Worm (Caenorhabditis elegans) whole organism, L4 larva: Measurements from ENCODE around the gene his-24.

Source experiments
- D1046.2 ChIP-seq: fragments of 200-800 bp; sonication (Bioruptor generic); IDR thresholded peaks from 2 replicates; pipeline ENCODE4 v1.3.6; 2022; ENCODE audit warnings: missing genetic modification characterization, missing compliant biosample characterization
- F44E2.7 ChIP-seq: fragments of 200-800 bp; sonication (Bioruptor generic); IDR thresholded peaks from 2 replicates; pipeline ENCODE4 v2.1.2; 2022; ENCODE audit warnings: missing genetic modification characterization, missing compliant biosample characterization
- F49E8.2 ChIP-seq: sonication (generic microtip); optimal IDR thresholded peaks from 2 replicates; lab custom pipeline; 2016; ENCODE audit warnings: missing compliant biosample characterization, mild to moderate bottlenecking, missing genetic modification characterization, borderline replicate concordance
- T26A8.4 ChIP-seq: fragments of 200-800 bp; sonication (Bioruptor generic); IDR thresholded peaks from 2 replicates; pipeline ENCODE4 v1.3.6; 2022; ENCODE audit warnings: missing genetic modification characterization, missing compliant biosample characterization
- Y75B8A.6 ChIP-seq: fragments of 200-800 bp; sonication (Bioruptor generic); IDR thresholded peaks from 2 replicates; pipeline ENCODE4 v1.3.6; 2022; ENCODE audit warnings: missing genetic modification reagents, missing genetic modification characterization, missing compliant biosample characterization
- ZK337.2 ChIP-seq: fragments of 200-800 bp; sonication (Bioruptor generic); IDR thresholded peaks from 2 replicates; pipeline ENCODE4 v1.3.6; 2022; ENCODE audit warnings: missing genetic modification reagents, missing genetic modification characterization, missing compliant biosample characterization
- aly-2 ChIP-seq: sonication (generic microtip); optimal IDR thresholded peaks from 2 replicates; lab custom pipeline; 2018; ENCODE audit warnings: missing biosample characterization, missing genetic modification characterization
- ama-1 ChIP-seq: fragments of 150-350 bp; optimal IDR thresholded peaks from 2 replicates; lab custom pipeline; 2014; ENCODE audit warnings: inconsistent platforms, mixed read lengths
- ceh-20 ChIP-seq: fragments of 200-800 bp; sonication (Bioruptor generic); IDR thresholded peaks from 2 replicates; pipeline ENCODE4 v1.3.6; 2022; ENCODE audit warnings: missing genetic modification reagents, missing genetic modification characterization, missing compliant biosample characterization
- ceh-28 ChIP-seq: fragments of 150-350 bp; optimal IDR thresholded peaks from 2 replicates; lab custom pipeline; 2014; ENCODE audit warnings: missing biosample characterization, missing genetic modification reagents, missing genetic modification characterization
- ceh-82 ChIP-seq: sonication (generic microtip); optimal IDR thresholded peaks from 2 replicates; lab custom pipeline; 2017; ENCODE audit warnings: missing biosample characterization, missing genetic modification characterization
- cey-2 ChIP-seq: sonication (generic microtip); optimal IDR thresholded peaks from 3 replicates; lab custom pipeline; 2017; ENCODE audit warnings: missing genetic modification characterization, mild to moderate bottlenecking, missing compliant biosample characterization, antibody characterized with exemption, borderline replicate concordance; ENCODE audit not compliant: insufficient read depth
- ctbp-1 ChIP-seq: fragments of 200-800 bp; sonication (Bioruptor generic); IDR thresholded peaks from 2 replicates; pipeline ENCODE4 v1.3.6; 2022; ENCODE audit warnings: missing genetic modification reagents, missing genetic modification characterization, missing compliant biosample characterization
- daf-12 ChIP-seq: fragments of 150-350 bp; optimal IDR thresholded peaks from 2 replicates; lab custom pipeline; 2014; ENCODE audit warnings: missing biosample characterization, missing genetic modification reagents, missing genetic modification characterization
- daf-16 ChIP-seq, 3 experiments: sonication (generic microtip); optimal IDR thresholded peaks; 2 replicates each; lab custom pipeline; 2016 to 2017; ENCODE audit warnings: missing genetic modification characterization in 3 of 3, missing genetic modification reagents in 3 of 3, mild to moderate bottlenecking in 2 of 3, missing compliant biosample characterization in 2 of 3, missing biosample characterization in 1 of 3, moderate library complexity in 1 of 3
- daf-19 ChIP-seq: fragments of 200-800 bp; sonication (Bioruptor generic); conservative IDR thresholded peaks from 2 replicates; pipeline ENCODE4 v1.3.6; 2022; ENCODE audit warnings: missing genetic modification characterization, missing compliant biosample characterization
- dmd-8 ChIP-seq: fragments of 200-800 bp; sonication (Bioruptor generic); IDR thresholded peaks from 2 replicates; pipeline ENCODE4 v1.3.6; 2022; ENCODE audit warnings: missing genetic modification characterization, missing compliant biosample characterization
- dmd-9 ChIP-seq: fragments of 200-800 bp; sonication (Bioruptor generic); IDR thresholded peaks from 2 replicates; pipeline ENCODE4 v1.3.6; 2022; ENCODE audit warnings: missing genetic modification reagents, missing genetic modification characterization, missing compliant biosample characterization
- dve-1 ChIP-seq: sonication (generic microtip); optimal IDR thresholded peaks from 2 replicates; lab custom pipeline; 2017; ENCODE audit warnings: antibody characterized with exemption, mild to moderate bottlenecking, missing genetic modification characterization, missing compliant biosample characterization; ENCODE audit not compliant: insufficient read depth
- egl-27 ChIP-seq: sonication (generic microtip); optimal IDR thresholded peaks from 3 replicates; lab custom pipeline; 2017; ENCODE audit warnings: missing biosample characterization, missing genetic modification reagents, missing genetic modification characterization
- egl-43 ChIP-seq: fragments of 200-800 bp; sonication (Bioruptor generic); IDR thresholded peaks from 2 replicates; pipeline ENCODE4 v1.3.6; 2022; ENCODE audit warnings: missing genetic modification reagents, missing genetic modification characterization, missing compliant biosample characterization
- fkh-10 ChIP-seq: fragments of 150-350 bp; optimal IDR thresholded peaks from 2 replicates; lab custom pipeline; 2014; ENCODE audit warnings: missing biosample characterization, missing genetic modification reagents, missing genetic modification characterization
- hif-1 ChIP-seq, 2 experiments: sonication (generic microtip); optimal IDR thresholded peaks; 2 replicates each; lab custom pipeline; 2016 to 2017; ENCODE audit warnings: missing compliant biosample characterization in 2 of 2, missing genetic modification characterization in 2 of 2, missing genetic modification reagents in 2 of 2, missing genotype in 2 of 2, mild to moderate bottlenecking in 1 of 2
- hmg-1.1 ChIP-seq: fragments of 200-800 bp; sonication (Bioruptor generic); IDR thresholded peaks from 2 replicates; pipeline ENCODE4 v1.3.6; 2022; ENCODE audit warnings: missing genetic modification reagents, missing genetic modification characterization, missing compliant biosample characterization
- lin-1 ChIP-seq: fragments of 200-800 bp; sonication (Bioruptor generic); IDR thresholded peaks from 2 replicates; pipeline ENCODE4 v1.3.6; 2022; ENCODE audit warnings: missing genetic modification reagents, missing genetic modification characterization, missing compliant biosample characterization
- lin-13 ChIP-seq: fragments of 150-350 bp; optimal IDR thresholded peaks from 2 replicates; lab custom pipeline; 2014; ENCODE audit warnings: missing biosample characterization, missing genetic modification reagents, missing genetic modification characterization
- lin-39 ChIP-seq: fragments of 150-350 bp; optimal IDR thresholded peaks from 2 replicates; lab custom pipeline; 2014; ENCODE audit warnings: missing biosample characterization, missing genetic modification reagents, missing genetic modification characterization
- lsy-2 ChIP-seq, 2 experiments: fragments of 150-350 bp in 1 of 2; sonication (generic microtip) in 1 of 2; optimal IDR thresholded peaks; 2 replicates each; lab custom pipeline; 2014 to 2017; ENCODE audit warnings: missing biosample characterization in 2 of 2, missing genetic modification characterization in 2 of 2
- madf-5 ChIP-seq, 2 experiments: fragments of 200-800 bp; sonication (Bioruptor generic); IDR thresholded peaks; 2 replicates each; pipeline ENCODE4 v1.3.6; 2022; ENCODE audit warnings: missing compliant biosample characterization in 2 of 2, missing genetic modification characterization in 2 of 2
- madf-9 ChIP-seq: fragments of 200-800 bp; sonication (Bioruptor generic); conservative IDR thresholded peaks from 2 replicates; pipeline ENCODE4 v1.3.6; 2022; ENCODE audit warnings: missing genetic modification reagents, missing genetic modification characterization, missing compliant biosample characterization
- mdl-1 ChIP-seq, 2 experiments: fragments of 150-350 bp in 1 of 2; sonication (generic microtip) in 1 of 2; optimal IDR thresholded peaks; 2 replicates each; lab custom pipeline; 2014 to 2017; ENCODE audit warnings: missing biosample characterization in 2 of 2, missing genetic modification characterization in 2 of 2
- mdt-29 ChIP-seq: fragments of 200-800 bp; sonication (Bioruptor generic); IDR thresholded peaks from 2 replicates; pipeline ENCODE4 v1.3.6; 2022; ENCODE audit warnings: missing genetic modification reagents, missing genetic modification characterization, missing compliant biosample characterization
- mep-1 ChIP-seq: fragments of 150-350 bp; sonication (generic microtip); optimal IDR thresholded peaks from 3 replicates; lab custom pipeline; 2014; ENCODE audit warnings: missing biosample characterization, missing genetic modification characterization
- mxl-2 ChIP-seq: fragments of 200-800 bp; sonication (Bioruptor generic); conservative IDR thresholded peaks from 2 replicates; pipeline ENCODE4 v1.3.6; 2022; ENCODE audit warnings: missing genetic modification reagents, missing genetic modification characterization, missing compliant biosample characterization
- nhr-102 ChIP-seq: sonication (generic microtip); optimal IDR thresholded peaks from 2 replicates; lab custom pipeline; 2016; ENCODE audit warnings: mild to moderate bottlenecking, missing genetic modification characterization, moderate library complexity, missing compliant biosample characterization
- nhr-111 ChIP-seq: fragments of 200-800 bp; sonication (Bioruptor generic); optimal IDR thresholded peaks from 2 replicates; lab custom pipeline; 2018; ENCODE audit warnings: mild to moderate bottlenecking, missing genetic modification characterization, missing compliant biosample characterization
- nhr-25 ChIP-seq: sonication (generic microtip); optimal IDR thresholded peaks from 2 replicates; lab custom pipeline; 2017; ENCODE audit warnings: missing genetic modification characterization, mild to moderate bottlenecking, missing compliant biosample characterization, antibody characterized with exemption, moderate library complexity, borderline replicate concordance; ENCODE audit not compliant: insufficient read depth
- nhr-28 ChIP-seq: fragments of 150-350 bp; optimal IDR thresholded peaks from 2 replicates; lab custom pipeline; 2014; ENCODE audit warnings: missing biosample characterization, missing genetic modification characterization
- nhr-41 ChIP-seq: fragments of 200-800 bp; sonication (Bioruptor generic); IDR thresholded peaks from 2 replicates; pipeline ENCODE4 v1.3.6; 2022; ENCODE audit warnings: missing genetic modification reagents, missing genetic modification characterization, missing compliant biosample characterization
- nhr-48 ChIP-seq: sonication (generic microtip); optimal IDR thresholded peaks from 2 replicates; lab custom pipeline; 2016; ENCODE audit warnings: mild to moderate bottlenecking, missing genetic modification characterization, missing compliant biosample characterization
- nhr-6 ChIP-seq: fragments of 150-350 bp; optimal IDR thresholded peaks from 2 replicates; lab custom pipeline; 2014; ENCODE audit warnings: missing biosample characterization, missing genetic modification characterization
- pha-4 ChIP-seq, 2 experiments: fragments of 150-350 bp in 1 of 2; fragments of 200-800 bp in 1 of 2; sonication (Bioruptor generic) in 1 of 2; IDR thresholded peaks in 1 of 2; optimal IDR thresholded peaks in 1 of 2; 2 replicates each; pipeline versions ENCODE4 v1.3.6 to Lab custom; 2014 to 2022; ENCODE audit warnings: missing genetic modification characterization in 2 of 2, missing genetic modification reagents in 2 of 2, missing biosample characterization in 1 of 2, missing compliant biosample characterization in 1 of 2
- php-3 ChIP-seq: fragments of 200-800 bp; sonication (Bioruptor generic); IDR thresholded peaks from 2 replicates; pipeline ENCODE4 v1.3.6; 2022; ENCODE audit warnings: missing genetic modification reagents, missing genetic modification characterization, missing compliant biosample characterization
- sdz-12 ChIP-seq: fragments of 200-800 bp; sonication (Bioruptor generic); optimal IDR thresholded peaks from 2 replicates; lab custom pipeline; 2018; ENCODE audit warnings: mild to moderate bottlenecking, missing genetic modification characterization, missing compliant biosample characterization
- set-16 ChIP-seq: fragments of 200-800 bp; sonication (Bioruptor generic); IDR thresholded peaks from 2 replicates; pipeline ENCODE4 v1.3.6; 2022; ENCODE audit warnings: missing genetic modification reagents, missing genetic modification characterization, missing compliant biosample characterization
- snpc-1.2 ChIP-seq: fragments of 200-800 bp; sonication (Bioruptor generic); IDR thresholded peaks from 2 replicates; pipeline ENCODE4 v1.3.6; 2022; ENCODE audit warnings: missing genetic modification reagents, missing genetic modification characterization, missing compliant biosample characterization
- snpc-4 ChIP-seq: fragments of 150-350 bp; optimal IDR thresholded peaks from 2 replicates; lab custom pipeline; 2014; ENCODE audit warnings: missing biosample characterization, missing genetic modification characterization
- unc-62 ChIP-seq, 3 experiments: fragments of 150-350 bp in 1 of 3; sonication (generic microtip); optimal IDR thresholded peaks in 2 of 3; peaks in 1 of 3; 1 replicate in 1 of 3; 2 replicates in 2 of 3; lab custom pipeline; 2014 to 2017; ENCODE audit warnings: missing biosample characterization in 3 of 3, missing genetic modification characterization in 3 of 3, missing genetic modification reagents in 3 of 3, missing genotype in 1 of 3

Gene his-24

ce11 chrX:14489945-14490344 is at the start of gene his-24 (continued):
- TF ChIP-seq cey-2 (tag; lab: Kevin White, UChicago): no peak
- peak; percentile 62; the same call in 1 of the 2 replicates for TF ChIP-seq ctbp-1 (GFP tag; lab: Robert Waterston, UW)
- TF ChIP-seq madf-9 (GFP tag; lab: Robert Waterston, UW): 0 out of 2 replicates have a peak, but pooled peaks have one; percentile 34
- no peak for TF ChIP-seq set-16 (GFP tag; lab: Robert Waterston, UW)
- TF ChIP-seq ceh-28 (tag; lab: Kevin White, UChicago): no peak
- TF ChIP-seq mep-1 (tag; lab: Kevin White, UChicago): peak; percentile 83
- TF ChIP-seq T26A8.4: peak; percentile 54
- no peak for TF ChIP-seq daf-16 (GFP tag; optimal IDR thresholded peaks at IDR 0.05; lab: Kevin White, UChicago)
- peak; percentile 29 for TF ChIP-seq daf-16 (tag; optimal IDR thresholded peaks at IDR 0.05; lab: Kevin White, UChicago)
- no peak; the same call in none of the 2 replicates for TF ChIP-seq ceh-20
- TF ChIP-seq fkh-10 (GFP tag; lab: Kevin White, UChicago): peak; percentile 6
- TF ChIP-seq lsy-2 (tag; optimal IDR thresholded peaks at IDR 0.05; lab: Kevin White, UChicago): peak in 1 of 2 experiments; percentile 70
- TF ChIP-seq egl-43 (GFP tag; lab: Robert Waterston, UW): peak; percentile 56; the same call in 1 of the 2 replicates
- peak in 1 of 2 experiments; percentile 51 for TF ChIP-seq hif-1 (tag; optimal IDR thresholded peaks at IDR 0.05; lab: Kevin White, UChicago)
- TF ChIP-seq nhr-111 (GFP tag; lab: Kevin White, UChicago): no peak
- TF ChIP-seq nhr-41: no peak
- peak; percentile 18 for TF ChIP-seq nhr-25 (tag; lab: Kevin White, UChicago)
- no peak for TF ChIP-seq F49E8.2 (tag; lab: Kevin White, UChicago)
- TF ChIP-seq dmd-9: peak; percentile 66; the same call in 1 of the 2 replicates
- TF ChIP-seq snpc-1.2 (GFP tag; lab: Robert Waterston, UW): no peak
- TF ChIP-seq sdz-12 (GFP tag; lab: Kevin White, UChicago): no peak
- no peak for TF ChIP-seq ZK337.2
- TF ChIP-seq mxl-2 (GFP tag; lab: Robert Waterston, UW): 0 out of 2 replicates have a peak, but pooled peaks have one; percentile 40
- no peak for TF ChIP-seq lin-39 (tag; lab: Kevin White, UChicago)
- TF ChIP-seq dmd-8: no peak
- no peak for TF ChIP-seq unc-62 (GFP tag; optimal IDR thresholded peaks at IDR 0.05 in 1 of 2; lab: Kevin White, UChicago)
- TF ChIP-seq unc-62 (tag; optimal IDR thresholded peaks at IDR 0.05; lab: Kevin White, UChicago): no peak
- no peak for TF ChIP-seq daf-12 (tag; lab: Kevin White, UChicago)
- peak; percentile 8 for TF ChIP-seq nhr-48 (tag; lab: Kevin White, UChicago)
- peak; percentile 65 for TF ChIP-seq php-3
- TF ChIP-seq aly-2 (tag; lab: Kevin White, UChicago): no peak
- TF ChIP-seq snpc-4: no peak
- no peak for TF ChIP-seq lin-1 (GFP tag; lab: Robert Waterston, UW)
- no peak for TF ChIP-seq daf-19 (GFP tag; lab: Robert Waterston, UW)
- TF ChIP-seq Y75B8A.6 (GFP tag; lab: Robert Waterston, UW): no peak
- peak; percentile 56 for TF ChIP-seq nhr-28
- peak; percentile 83 for TF ChIP-seq ama-1
- TF ChIP-seq F44E2.7 (GFP tag; lab: Robert Waterston, UW): no peak
- peak in 1 of 2 experiments; percentile 32 for TF ChIP-seq mdl-1 (tag; optimal IDR thresholded peaks at IDR 0.05; lab: Kevin White, UChicago)
- TF ChIP-seq dve-1 (tag; lab: Kevin White, UChicago): peak; percentile 81
- no peak for TF ChIP-seq mdt-29 (GFP tag; lab: Robert Waterston, UW)
- 0 out of 2 replicates have a peak, but pooled peaks have one; percentile 53 for TF ChIP-seq D1046.2 (GFP tag; lab: Robert Waterston, UW)
- peak; percentile 85 for TF ChIP-seq nhr-6 (tag; lab: Kevin White, UChicago)
- TF ChIP-seq egl-27 (tag; lab: Kevin White, UChicago): no peak
- no peak for TF ChIP-seq madf-5 (GFP tag; IDR thresholded peaks at IDR 0.05; lab: Robert Waterston, UW)
- peak; percentile 79 for TF ChIP-seq hmg-1.1 (GFP tag; lab: Robert Waterston, UW)
- TF ChIP-seq lin-13 (GFP tag; lab: Kevin White, UChicago): peak; percentile 25
- TF ChIP-seq pha-4 (GFP tag; IDR thresholded peaks at IDR 0.05; lab: Robert Waterston, UW): peak; percentile 70
- TF ChIP-seq pha-4 (tag; optimal IDR thresholded peaks at IDR 0.05; lab: Kevin White, UChicago): no peak
- TF ChIP-seq ceh-82 (tag; lab: Kevin White, UChicago): no peak
- TF ChIP-seq nhr-102: peak; percentile 45
